Worm (Caenorhabditis elegans) whole organism, early embryonic: ENCODE results near the gene C05D9.7.

ENCODE experiments used
- B0310.2 ChIP-seq: sonication (generic microtip); optimal IDR thresholded peaks from 2 replicates; lab custom pipeline; 2016; ENCODE audit warnings: mild to moderate bottlenecking, missing genetic modification characterization, missing compliant biosample characterization
- F13C5.2 ChIP-seq: sonication (generic microtip); optimal IDR thresholded peaks from 2 replicates; lab custom pipeline; 2017; ENCODE audit warnings: mild to moderate bottlenecking, missing genetic modification characterization, inconsistent platforms, missing compliant biosample characterization
- aly-1 ChIP-seq: sonication (generic microtip); optimal IDR thresholded peaks from 2 replicates; lab custom pipeline; 2016; ENCODE audit warnings: missing genetic modification characterization, missing compliant biosample characterization
- ama-1 ChIP-seq: fragments of 150-350 bp; optimal IDR thresholded peaks from 2 replicates; lab custom pipeline; 2014
- ceh-13 ChIP-seq: fragments of 200-800 bp; sonication (Bioruptor generic); optimal IDR thresholded peaks from 2 replicates; lab custom pipeline; 2018; ENCODE audit warnings: mild to moderate bottlenecking, missing genetic modification characterization, missing compliant biosample characterization
- ceh-36 ChIP-seq: sonication (generic microtip); optimal IDR thresholded peaks from 2 replicates; lab custom pipeline; 2016; ENCODE audit warnings: missing genetic modification characterization, inconsistent platforms, missing compliant biosample characterization
- ets-7 ChIP-seq: sonication (generic microtip); optimal IDR thresholded peaks from 2 replicates; lab custom pipeline; 2016; ENCODE audit warnings: missing genotype, missing genetic modification characterization, missing compliant biosample characterization
- flt-1 ChIP-seq: fragments of 200-800 bp; sonication (Bioruptor generic); IDR thresholded peaks from 2 replicates; pipeline ENCODE4 v1.3.6; 2022; ENCODE audit warnings: missing genetic modification characterization, missing compliant biosample characterization
- hmbx-1 ChIP-seq: sonication (generic microtip); optimal IDR thresholded peaks from 2 replicates; lab custom pipeline; 2016; ENCODE audit warnings: mild to moderate bottlenecking, missing genetic modification characterization, missing compliant biosample characterization
- hmg-4 ChIP-seq: fragments of 200-800 bp; sonication (Bioruptor generic); optimal IDR thresholded peaks from 2 replicates; lab custom pipeline; 2018; ENCODE audit warnings: mild to moderate bottlenecking, missing genetic modification characterization, missing compliant biosample characterization
- hnd-1 ChIP-seq: sonication (generic microtip); optimal IDR thresholded peaks from 2 replicates; lab custom pipeline; 2016; ENCODE audit warnings: missing genetic modification characterization, missing compliant biosample characterization
- pes-1 ChIP-seq: fragments of 200-800 bp; sonication (Bioruptor generic); IDR thresholded peaks from 2 replicates; pipeline ENCODE4 v1.3.6; 2022; ENCODE audit warnings: missing genetic modification reagents, missing genetic modification characterization, missing compliant biosample characterization
- scrt-1 ChIP-seq: fragments of 200-800 bp; sonication (Bioruptor generic); IDR thresholded peaks from 2 replicates; pipeline ENCODE4 v1.3.6; 2022; ENCODE audit warnings: missing genetic modification characterization, missing compliant biosample characterization
- sea-1 ChIP-seq: fragments of 200-800 bp; sonication (Bioruptor generic); conservative IDR thresholded peaks from 2 replicates; pipeline ENCODE4 v1.3.6; 2022; ENCODE audit warnings: missing genetic modification characterization, missing compliant biosample characterization
- tbx-11 ChIP-seq: fragments of 200-800 bp; sonication (Bioruptor generic); IDR thresholded peaks from 2 replicates; pipeline ENCODE4 v1.3.6; 2022; ENCODE audit warnings: missing genetic modification characterization, missing compliant biosample characterization
- tbx-37 ChIP-seq: fragments of 200-800 bp; sonication (Bioruptor generic); conservative IDR thresholded peaks from 2 replicates; pipeline ENCODE4 v1.3.6; 2022; ENCODE audit warnings: missing genetic modification reagents, missing genetic modification characterization, missing compliant biosample characterization
- tra-4 ChIP-seq: sonication (generic microtip); optimal IDR thresholded peaks from 2 replicates; lab custom pipeline; 2017; ENCODE audit warnings: missing genetic modification characterization, missing compliant biosample characterization

Gene C05D9.7

DNA sequence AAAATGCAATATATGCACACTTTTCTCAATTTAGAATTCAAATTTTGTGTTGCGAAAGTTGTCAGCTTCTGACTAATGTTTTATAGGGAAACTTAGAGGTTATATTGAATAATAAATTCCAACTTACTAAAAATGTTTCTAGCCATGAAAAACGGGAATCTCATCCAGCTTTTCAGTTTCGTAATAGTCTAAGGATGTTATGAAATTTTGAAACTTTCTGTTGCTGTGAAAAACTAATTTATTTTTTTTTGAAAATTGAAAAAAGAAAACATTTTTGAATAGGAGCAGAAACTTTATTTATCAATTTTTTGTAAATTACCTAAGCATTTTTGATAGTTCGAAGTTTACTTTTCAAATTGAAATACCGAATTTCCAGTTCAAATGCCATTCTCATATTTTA, 2.4 kb upstream of the C05D9.7 start:
- TF ChIP-seq hmbx-1: no peak

ce11 chrX:1120326-1120725, 1.1 kb upstream of the C05D9.7 start:
- TF ChIP-seq B0310.2 (tag; lab: Kevin White, UChicago): no peak
- TF ChIP-seq ceh-36: no peak
- no peak for TF ChIP-seq hnd-1 (tag; lab: Kevin White, UChicago)
- TF ChIP-seq tra-4 (tag; lab: Kevin White, UChicago): no peak
- TF ChIP-seq sea-1 (GFP tag; lab: Robert Waterston, UW): no peak
- peak; percentile 54 for TF ChIP-seq F13C5.2 (tag; lab: Kevin White, UChicago)
- TF ChIP-seq hmg-4 (GFP tag; lab: Kevin White, UChicago): peak; percentile 76
- peak; percentile 72 for TF ChIP-seq aly-1 (tag; lab: Kevin White, UChicago)
- no peak for TF ChIP-seq tbx-37
- TF ChIP-seq ama-1 (lab: Kevin White, UChicago): no peak
- TF ChIP-seq tbx-11 (GFP tag; lab: Robert Waterston, UW): no peak
- TF ChIP-seq hmbx-1: no peak
- peak; percentile 19; the same call in 1 of the 2 replicates for TF ChIP-seq flt-1 (GFP tag; lab: Robert Waterston, UW)
- TF ChIP-seq pes-1: no peak
- TF ChIP-seq ceh-13 (GFP tag; lab: Kevin White, UChicago): no peak
- TF ChIP-seq scrt-1 (GFP tag; lab: Robert Waterston, UW): 0 out of 2 replicates have a peak, but pooled peaks have one; percentile 49

- TF ChIP-seq F13C5.2 (tag; lab: Kevin White, UChicago) (no peak), ceh-13 (GFP tag; lab: Kevin White, UChicago) (no peak), ets-7 (no peak), scrt-1 (GFP tag; lab: Robert Waterston, UW) (no peak), ceh-36 (no peak)
These were observed 2.0 kb downstream of the C05D9.7 start for ce11 chrX:1117252-1117651.

- no peak for TF ChIP-seq tra-4 (tag; lab: Kevin White, UChicago)
- no peak for TF ChIP-seq aly-1 (tag; lab: Kevin White, UChicago)
- TF ChIP-seq ceh-13 (GFP tag; lab: Kevin White, UChicago): no peak
- TF ChIP-seq hmg-4 (GFP tag; lab: Kevin White, UChicago): no peak
- TF ChIP-seq sea-1 (GFP tag; lab: Robert Waterston, UW): no peak
- TF ChIP-seq hnd-1 (tag; lab: Kevin White, UChicago): no peak
- no peak for TF ChIP-seq tbx-37
- no peak for TF ChIP-seq ets-7
- TF ChIP-seq pes-1: no peak
- no peak for TF ChIP-seq tbx-11 (GFP tag; lab: Robert Waterston, UW)
- no peak for TF ChIP-seq scrt-1 (GFP tag; lab: Robert Waterston, UW)
These were observed 4.0 kb downstream of the C05D9.7 start for ce11 chrX:1115207-1115606.

ce11 chrX:1111603-1112002, 7.6 kb downstream of the C05D9.7 start, which contains the start of gene C05D9.3:
C05D9.3 (plus strand) TSS chrX:1111903.
- TF ChIP-seq B0310.2 (tag; lab: Kevin White, UChicago) (no peak), pes-1 (no peak), sea-1 (GFP tag; lab: Robert Waterston, UW) (no peak), aly-1 (tag; lab: Kevin White, UChicago) (no peak), ama-1 (lab: Kevin White, UChicago) (no peak), tbx-11 (GFP tag; lab: Robert Waterston, UW) (no peak), scrt-1 (GFP tag; lab: Robert Waterston, UW) (no peak), F13C5.2 (tag; lab: Kevin White, UChicago) (no peak), hnd-1 (tag; lab: Kevin White, UChicago) (no peak), tra-4 (tag; lab: Kevin White, UChicago) (no peak), ceh-13 (GFP tag; lab: Kevin White, UChicago) (no peak), hmg-4 (GFP tag; lab: Kevin White, UChicago) (no peak), tbx-37 (no peak), ets-7 (no peak), flt-1 (GFP tag; lab: Robert Waterston, UW) (no peak), ceh-36 (no peak), hmbx-1 (no peak)

- TF ChIP-seq sea-1 (GFP tag; lab: Robert Waterston, UW) (no peak), hmbx-1 (no peak), ceh-13 (GFP tag; lab: Kevin White, UChicago) (no peak), flt-1 (GFP tag; lab: Robert Waterston, UW) (no peak), F13C5.2 (tag; lab: Kevin White, UChicago) (no peak), B0310.2 (tag; lab: Kevin White, UChicago) (no peak), scrt-1 (GFP tag; lab: Robert Waterston, UW) (no peak), pes-1 (no peak), ama-1 (lab: Kevin White, UChicago) (no peak), hmg-4 (GFP tag; lab: Kevin White, UChicago) (no peak), tra-4 (tag; lab: Kevin White, UChicago) (no peak)
These were observed 8.5 kb downstream of the C05D9.7 start for ce11 chrX:1110723-1111122.

DNA sequence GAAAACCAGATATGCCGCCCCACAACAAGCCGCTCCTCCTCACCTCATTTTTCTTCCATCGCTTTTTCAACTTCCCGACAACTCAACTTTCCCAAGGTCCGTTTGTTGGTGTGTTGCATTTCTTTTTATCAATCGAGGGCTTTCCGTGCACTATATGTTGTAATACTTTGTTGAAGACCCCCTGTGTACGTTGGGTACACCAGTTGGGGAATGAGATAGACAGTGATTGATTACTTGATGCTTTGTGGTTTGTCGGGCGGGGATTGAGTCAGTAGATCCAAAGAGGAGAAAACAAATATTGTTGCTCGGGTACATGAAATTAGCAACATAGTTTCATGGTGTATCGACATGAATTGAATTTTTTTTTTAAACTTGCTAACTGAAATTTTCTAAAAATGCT, 10.3 kb downstream of the C05D9.7 start:
- TF ChIP-seq F13C5.2 (tag; lab: Kevin White, UChicago): no peak
- no peak for TF ChIP-seq hmg-4 (GFP tag; lab: Kevin White, UChicago)
- no peak for TF ChIP-seq sea-1 (GFP tag; lab: Robert Waterston, UW)
- no peak for TF ChIP-seq tbx-37
- TF ChIP-seq ceh-36: no peak
- no peak for TF ChIP-seq tra-4 (tag; lab: Kevin White, UChicago)
- no peak for TF ChIP-seq hnd-1 (tag; lab: Kevin White, UChicago)
- no peak for TF ChIP-seq ama-1 (lab: Kevin White, UChicago)
- no peak for TF ChIP-seq ets-7
- TF ChIP-seq hmbx-1: no peak

DNA sequence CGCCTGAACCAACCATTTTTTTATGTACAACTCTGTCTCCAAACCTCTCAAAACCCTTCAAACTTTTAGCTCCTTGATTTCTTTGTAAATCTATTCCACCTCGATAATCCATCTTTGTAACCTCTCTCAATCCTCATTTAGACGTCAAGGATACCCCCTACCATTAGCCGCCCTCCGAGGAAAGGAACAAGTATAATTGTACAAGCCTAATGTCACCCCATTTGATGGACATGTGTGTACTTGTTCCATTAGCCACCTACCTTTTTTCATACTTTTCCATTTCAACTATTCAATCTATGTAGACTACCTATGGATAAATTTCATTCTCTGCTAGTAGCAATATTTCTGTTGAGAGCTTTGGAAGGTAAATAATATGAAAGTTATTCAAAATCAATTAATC, 11.4 kb downstream of the C05D9.7 start, which contains the start of gene C05D9.4:
Gene C05D9.4, plus strand, starts transcription at position 301 of the 400 bp plus-strand sequence.
- TF ChIP-seq scrt-1 (GFP tag; lab: Robert Waterston, UW) (no peak), ceh-36 (no peak), tbx-37 (no peak), pes-1 (no peak), hmg-4 (GFP tag; lab: Kevin White, UChicago) (no peak), aly-1 (tag; lab: Kevin White, UChicago) (no peak), ets-7 (no peak), hnd-1 (tag; lab: Kevin White, UChicago) (no peak), hmbx-1 (no peak), flt-1 (GFP tag; lab: Robert Waterston, UW) (no peak), B0310.2 (tag; lab: Kevin White, UChicago) (no peak), tbx-11 (GFP tag; lab: Robert Waterston, UW) (no peak), ceh-13 (GFP tag; lab: Kevin White, UChicago) (no peak)
